Worm (Caenorhabditis elegans) whole organism, L4/young adult: ENCODE data around the gene srg-8.

ENCODE experiments used
- W03F9.2 ChIP-seq: fragments of 150-350 bp; optimal IDR thresholded peaks from 2 replicates; lab custom pipeline; 2014; ENCODE audit warnings: missing biosample characterization, missing genetic modification characterization
- him-1 ChIP-seq: sonication (generic microtip); optimal IDR thresholded peaks from 2 replicates; lab custom pipeline; 2016; ENCODE audit warnings: missing genotype, missing genetic modification reagents, missing genetic modification characterization, missing compliant biosample characterization

- TF ChIP-seq him-1 (no peak), W03F9.2 (tag; lab: Kevin White, UChicago) (no peak)
These were observed 18.0 kb downstream of the srg-8 start, which contains the start of gene T12A2.21 for ce11 chrIII:6236649-6237048.
